Worm (Caenorhabditis elegans) whole organism, midembryonic: ENCODE measurements around the gene chil-26.
"Not testable (repeated sequence)": the region's sequence is repeated elsewhere in the genome, so short reads cannot be mapped to it uniquely, and the experiment has no call there.

Experiments used
- T22C8.4 ChIP-seq: fragments of 200-800 bp; sonication (Bioruptor generic); IDR thresholded peaks from 2 replicates; pipeline ENCODE4 v1.3.6; 2022; ENCODE audit warnings: missing genetic modification characterization, missing compliant biosample characterization
- cog-1 ChIP-seq: sonication (generic microtip); optimal IDR thresholded peaks from 2 replicates; lab custom pipeline; 2016; ENCODE audit warnings: missing genetic modification characterization, missing compliant biosample characterization
- flt-1 ChIP-seq: fragments of 200-800 bp; sonication (Bioruptor generic); IDR thresholded peaks from 2 replicates; pipeline ENCODE4 v1.3.6; 2022; ENCODE audit warnings: missing genetic modification characterization, missing compliant biosample characterization
- klf-2 ChIP-seq: fragments of 200-800 bp; sonication (Bioruptor generic); conservative IDR thresholded peaks from 2 replicates; pipeline ENCODE4 v1.3.6; 2022; ENCODE audit warnings: missing genetic modification reagents, missing genetic modification characterization, missing compliant biosample characterization
- med-1 ChIP-seq: sonication (generic microtip); optimal IDR thresholded peaks from 2 replicates; lab custom pipeline; 2017; ENCODE audit warnings: missing genetic modification characterization, mild to moderate bottlenecking, missing compliant biosample characterization, antibody characterized with exemption, missing genetic modification reagents; ENCODE audit not compliant: insufficient read depth
- ref-1 ChIP-seq: fragments of 200-800 bp; sonication (Bioruptor generic); conservative IDR thresholded peaks from 2 replicates; pipeline ENCODE4 v1.3.6; 2022; ENCODE audit warnings: missing genetic modification reagents, missing genetic modification characterization, missing compliant biosample characterization
- tab-1 ChIP-seq: fragments of 200-800 bp; sonication (Bioruptor generic); IDR thresholded peaks from 2 replicates; pipeline ENCODE4 v1.3.6; 2022; ENCODE audit warnings: missing genetic modification characterization, missing compliant biosample characterization
- ztf-23 ChIP-seq: fragments of 200-800 bp; sonication (Bioruptor generic); IDR thresholded peaks from 2 replicates; pipeline ENCODE4 v1.3.6; 2022; ENCODE audit warnings: missing genetic modification reagents, missing genetic modification characterization, missing compliant biosample characterization
- ztf-29 ChIP-seq: fragments of 200-800 bp; sonication (Bioruptor generic); IDR thresholded peaks from 2 replicates; pipeline ENCODE4 v1.3.6; 2022; ENCODE audit warnings: missing genetic modification reagents, missing genetic modification characterization, missing compliant biosample characterization

The chil-26 gene

ce11 chrII:9441838-9442237 lies 33.0 kb upstream of the chil-26 start, which contains the start of gene chil-16:
chil-16 (minus strand) TSS chrII:9441938.
- TF ChIP-seq med-1 (no peak), tab-1 (no peak)

DNA sequence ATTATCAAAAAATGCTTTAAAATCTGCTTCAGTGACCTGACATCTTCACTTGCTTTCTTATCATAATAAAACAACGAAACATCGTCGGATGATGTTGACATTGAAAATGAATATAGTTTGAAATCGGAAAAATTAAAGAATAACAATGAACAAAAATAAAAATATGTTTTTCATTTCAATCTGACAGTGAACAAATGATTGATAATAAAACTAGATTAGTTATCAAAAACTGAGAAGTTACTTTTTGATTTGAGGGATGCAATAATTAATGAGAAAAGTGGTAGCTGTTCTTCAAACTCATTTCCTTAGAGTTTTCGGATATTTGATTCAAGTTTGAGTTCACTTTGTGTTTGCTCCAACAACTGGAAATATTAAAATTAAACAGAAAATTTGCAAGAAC lies 31.3 kb upstream of the chil-26 start, which contains the start of gene chil-15:
TSS of gene chil-15 (minus strand) at position 101 of the 400 bp plus-strand sequence.
- no peak for TF ChIP-seq ref-1
- no peak for TF ChIP-seq klf-2 (GFP tag; lab: Robert Waterston, UW)
- no peak for TF ChIP-seq T22C8.4 (GFP tag; lab: Robert Waterston, UW)
- TF ChIP-seq ztf-23 (GFP tag; lab: Robert Waterston, UW): no peak
- TF ChIP-seq ztf-29: no peak
- TF ChIP-seq cog-1 (tag; lab: Kevin White, UChicago): no peak
- TF ChIP-seq med-1: no peak
- no peak for TF ChIP-seq flt-1 (GFP tag; lab: Robert Waterston, UW)
- no peak for TF ChIP-seq tab-1

DNA sequence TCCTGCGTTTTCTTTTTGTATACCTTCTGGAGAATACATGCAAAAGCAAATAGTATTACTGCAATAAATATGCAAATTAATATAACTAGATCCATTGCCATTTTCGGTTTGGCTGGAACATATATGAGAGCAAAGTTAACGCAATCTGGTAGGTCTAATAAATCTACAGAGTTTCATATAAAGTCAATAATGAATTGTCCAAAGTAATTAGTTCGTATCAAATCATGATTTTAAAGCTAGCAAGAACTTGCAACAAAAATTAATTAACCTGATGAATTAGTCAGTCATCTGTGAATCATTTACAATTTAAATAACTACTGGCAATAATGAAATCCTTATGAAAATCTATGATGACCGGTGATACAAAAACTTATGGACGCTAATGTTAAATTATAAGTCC lies 29.5 kb upstream of the chil-26 start, which contains the start of gene R09D1.13:
TSS of gene R09D1.13 (minus strand) at position 101 of the 400 bp plus-strand sequence.
- TF ChIP-seq cog-1 (tag; lab: Kevin White, UChicago): no peak
- no peak for TF ChIP-seq ref-1
- TF ChIP-seq klf-2 (GFP tag; lab: Robert Waterston, UW): no peak
- no peak for TF ChIP-seq T22C8.4 (GFP tag; lab: Robert Waterston, UW)
- no peak for TF ChIP-seq flt-1 (GFP tag; lab: Robert Waterston, UW)

ce11 chrII:9447965-9448364 lies 26.9 kb upstream of the chil-26 start, which contains the start of gene chil-18:
chil-18 (plus strand) TSS chrII:9448265.
- TF ChIP-seq med-1 (no peak), tab-1 (no peak), flt-1 (GFP tag; lab: Robert Waterston, UW) (no peak), ztf-29 (no peak), klf-2 (GFP tag; lab: Robert Waterston, UW) (no peak)

- not testable (repeated sequence) for TF ChIP-seq flt-1 (GFP tag; lab: Robert Waterston, UW); T22C8.4 (GFP tag; lab: Robert Waterston, UW); med-1
Measured at ce11 chrII:9452172-9452571, 22.7 kb upstream of the chil-26 start, which contains the start of gene R09D1.12. R09D1.12 (minus strand) TSS chrII:9452272.

DNA sequence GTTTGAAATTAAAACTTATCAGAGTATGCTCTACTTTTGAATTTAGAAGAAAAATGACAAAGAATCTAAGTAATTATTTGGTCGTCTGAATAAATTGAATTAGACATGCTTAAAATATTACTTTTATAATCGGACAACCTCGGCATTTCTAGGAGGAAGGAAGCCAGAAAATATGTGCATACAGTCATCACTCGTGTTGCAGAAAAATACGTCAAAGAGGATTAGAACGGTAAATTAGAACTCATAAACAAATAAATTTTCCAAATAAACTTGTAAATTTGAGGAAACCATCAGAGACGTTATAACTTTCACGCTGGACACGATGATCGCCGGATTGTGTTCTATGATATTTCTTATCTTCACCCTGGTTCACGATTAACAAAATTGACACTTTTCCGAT lies 20.6 kb upstream of the chil-26 start, which contains the start of gene chil-19:
TSS of gene chil-19 (minus strand) at position 101 of the 400 bp plus-strand sequence.
- no peak for TF ChIP-seq klf-2 (GFP tag; lab: Robert Waterston, UW)
- no peak for TF ChIP-seq cog-1 (tag; lab: Kevin White, UChicago)
- TF ChIP-seq T22C8.4 (GFP tag; lab: Robert Waterston, UW): no peak
- no peak for TF ChIP-seq tab-1
- no peak for TF ChIP-seq ztf-23 (GFP tag; lab: Robert Waterston, UW)
- TF ChIP-seq med-1: no peak

DNA sequence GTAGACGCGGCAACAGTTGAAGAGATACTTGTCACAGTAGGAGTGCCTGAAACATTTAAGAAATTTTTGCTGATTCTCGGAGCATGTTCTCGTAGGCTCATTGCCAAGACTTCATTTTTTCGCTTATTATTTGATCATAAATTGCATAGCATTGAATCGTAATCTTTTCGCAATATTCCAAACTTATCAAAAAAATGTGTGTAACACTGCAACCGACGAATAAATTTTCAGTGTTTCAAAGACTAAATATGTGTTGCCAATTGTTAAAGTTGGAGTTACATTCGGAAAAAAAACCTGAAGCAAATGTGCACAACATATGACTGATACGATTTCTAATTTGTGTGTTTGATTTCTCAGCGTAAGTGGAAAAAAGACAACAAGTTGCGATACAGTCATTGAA lies 15.4 kb upstream of the chil-26 start, which contains the start of gene R09D1.14:
TSS of gene R09D1.14 (minus strand) at position 101 of the 400 bp plus-strand sequence.
- not testable (repeated sequence) for TF ChIP-seq ref-1; med-1; klf-2 (GFP tag; lab: Robert Waterston, UW)

DNA sequence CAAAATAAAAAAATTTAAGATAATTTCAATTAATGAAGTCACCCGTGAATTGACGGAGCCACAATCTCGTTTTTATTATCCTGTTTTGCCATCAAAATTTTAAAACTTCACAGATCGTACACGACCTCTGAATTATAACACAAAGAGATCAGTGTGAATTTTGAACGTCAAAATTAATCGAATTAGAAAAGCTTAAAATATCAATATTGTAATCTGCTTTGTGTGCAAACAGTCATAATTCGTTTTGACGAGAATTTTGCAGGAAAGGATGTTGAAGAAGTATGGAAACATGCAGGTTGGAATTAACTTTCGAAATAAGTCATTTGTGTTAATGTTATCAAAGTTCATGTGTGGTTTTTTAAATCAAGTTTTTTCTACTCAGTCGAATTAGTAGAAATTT lies 13.0 kb upstream of the chil-26 start, which contains the start of gene chil-21:
TSS of gene chil-21 (minus strand) at position 101 of the 400 bp plus-strand sequence.
- not testable (repeated sequence) for TF ChIP-seq klf-2 (GFP tag; lab: Robert Waterston, UW); flt-1 (GFP tag; lab: Robert Waterston, UW); tab-1

ce11 chrII:9466095-9466494 lies 8.8 kb upstream of the chil-26 start, which contains the start of gene chil-22:
chil-22 (minus strand) TSS chrII:9466195.
- TF ChIP-seq ztf-23 (GFP tag; lab: Robert Waterston, UW) (no peak), tab-1 (no peak), med-1 (no peak), cog-1 (tag; lab: Kevin White, UChicago) (no peak), ref-1 (no peak), T22C8.4 (GFP tag; lab: Robert Waterston, UW) (no peak), klf-2 (GFP tag; lab: Robert Waterston, UW) (no peak), ztf-29 (no peak), flt-1 (GFP tag; lab: Robert Waterston, UW) (no peak)

DNA sequence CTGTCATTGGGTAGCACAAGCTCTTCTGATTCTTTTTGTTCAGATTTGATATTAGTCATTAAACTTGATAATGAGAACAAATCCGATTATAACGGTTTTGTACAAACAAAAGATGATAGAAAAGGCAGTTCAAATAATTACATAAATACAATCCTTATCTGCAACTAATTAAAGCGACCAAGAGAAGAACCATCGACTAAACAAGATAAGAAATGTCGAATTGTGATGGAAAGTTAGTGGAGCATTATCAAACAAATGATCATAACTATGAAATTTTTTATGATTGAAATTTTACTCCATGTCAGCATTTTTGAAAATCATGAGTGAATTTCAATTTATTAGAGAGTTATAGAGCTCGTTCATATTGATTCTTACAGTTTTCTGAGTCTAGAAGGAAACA lies 6.4 kb upstream of the chil-26 start, which contains the start of gene chil-23:
TSS of gene chil-23 (minus strand) at position 198 of the 400 bp plus-strand sequence.
- no peak for TF ChIP-seq ztf-29
- no peak for TF ChIP-seq ztf-23 (GFP tag; lab: Robert Waterston, UW)
- TF ChIP-seq T22C8.4 (GFP tag; lab: Robert Waterston, UW): no peak
- TF ChIP-seq ref-1: no peak
- TF ChIP-seq flt-1 (GFP tag; lab: Robert Waterston, UW): no peak
- no peak for TF ChIP-seq klf-2 (GFP tag; lab: Robert Waterston, UW)
- no peak for TF ChIP-seq cog-1 (tag; lab: Kevin White, UChicago)

- TF ChIP-seq klf-2 (GFP tag; lab: Robert Waterston, UW) (no peak), cog-1 (tag; lab: Kevin White, UChicago) (no peak), med-1 (no peak)
Measured at ce11 chrII:9470027-9470426, 4.8 kb upstream of the chil-26 start, which contains the start of gene T19H5.6. T19H5.6 (minus strand) TSS chrII:9470221.
